Worm (Caenorhabditis elegans) whole organism, L1 larva: Measurements from ENCODE around the gene nhr-39.

Experiments used
- C16A3.4 ChIP-seq: fragments of 150-350 bp; optimal IDR thresholded peaks from 2 replicates; lab custom pipeline; 2014; ENCODE audit warnings: missing biosample characterization, missing genetic modification characterization
- C34B4.2 ChIP-seq: sonication (generic microtip); optimal IDR thresholded peaks from 2 replicates; lab custom pipeline; 2017; ENCODE audit warnings: mild to moderate bottlenecking, missing genetic modification characterization, missing compliant biosample characterization
- blmp-1 ChIP-seq: fragments of 150-350 bp; optimal IDR thresholded peaks from 2 replicates; lab custom pipeline; 2014; ENCODE audit warnings: missing biosample characterization, missing genetic modification characterization
- ceh-8 ChIP-seq: fragments of 200-800 bp; sonication (Bioruptor generic); optimal IDR thresholded peaks from 2 replicates; lab custom pipeline; 2018; ENCODE audit warnings: mild to moderate bottlenecking, missing genetic modification characterization, moderate library complexity, missing compliant biosample characterization
- ceh-82 ChIP-seq, 3 experiments: fragments of 150-350 bp in 1 of 3; sonication (generic microtip) in 2 of 3; optimal IDR thresholded peaks; 2 replicates each; lab custom pipeline; 2014 to 2017; ENCODE audit warnings: missing biosample characterization in 3 of 3, missing genetic modification characterization in 3 of 3
- ceh-88 ChIP-seq: fragments of 200-800 bp; sonication (Bioruptor generic); IDR thresholded peaks from 2 replicates; pipeline ENCODE4 v1.3.6; 2022; ENCODE audit warnings: missing genetic modification characterization, missing compliant biosample characterization
- ceh-90 ChIP-seq: sonication (generic microtip); optimal IDR thresholded peaks from 2 replicates; lab custom pipeline; 2016; ENCODE audit warnings: missing genetic modification characterization, missing compliant biosample characterization
- ces-1 ChIP-seq: fragments of 150-350 bp; optimal IDR thresholded peaks from 2 replicates; lab custom pipeline; 2014; ENCODE audit warnings: missing biosample characterization, missing genetic modification reagents, missing genetic modification characterization
- dsc-1 ChIP-seq: sonication (generic microtip); optimal IDR thresholded peaks from 2 replicates; lab custom pipeline; 2016; ENCODE audit warnings: mild to moderate bottlenecking, missing genetic modification characterization, missing compliant biosample characterization
- efl-1 ChIP-seq, 4 experiments: fragments of 150-350 bp; optimal IDR thresholded peaks in 3 of 4; peaks in 1 of 4; 1 replicate in 1 of 4; 2 replicates in 3 of 4; lab custom pipeline; 2014; ENCODE audit warnings: missing biosample characterization in 2 of 4, missing genetic modification characterization in 2 of 4, missing genetic modification reagents in 2 of 4
- elt-2 ChIP-seq: sonication (generic microtip); optimal IDR thresholded peaks from 2 replicates; lab custom pipeline; 2016; ENCODE audit warnings: missing genetic modification characterization, mild to moderate bottlenecking, inconsistent platforms, missing compliant biosample characterization, missing genetic modification reagents
- elt-3 ChIP-seq, 6 experiments: fragments of 150-350 bp in 1 of 6; sonication (generic microtip); optimal IDR thresholded peaks; 2 replicates each; lab custom pipeline; 2017 to 2018; ENCODE audit warnings: missing biosample characterization in 6 of 6, missing genetic modification characterization in 6 of 6, inconsistent platforms in 1 of 6
- fkh-10 ChIP-seq: sonication (generic microtip); optimal IDR thresholded peaks from 2 replicates; lab custom pipeline; 2017; ENCODE audit warnings: missing biosample characterization, missing genetic modification reagents, missing genetic modification characterization
- fkh-8 ChIP-seq: sonication (generic microtip); optimal IDR thresholded peaks from 2 replicates; lab custom pipeline; 2016; ENCODE audit warnings: mild to moderate bottlenecking, missing genetic modification characterization, missing compliant biosample characterization
- hlh-17 ChIP-seq: fragments of 200-800 bp; sonication (Bioruptor generic); optimal IDR thresholded peaks from 2 replicates; lab custom pipeline; 2018; ENCODE audit warnings: missing genetic modification characterization, mild to moderate bottlenecking, missing compliant biosample characterization, moderate library complexity, borderline replicate concordance
- isw-1 ChIP-seq: fragments of 200-800 bp; sonication (Bioruptor generic); IDR thresholded peaks from 2 replicates; pipeline ENCODE4 v1.3.6; 2022; ENCODE audit warnings: missing genetic modification characterization, missing compliant biosample characterization
- jun-1 ChIP-seq: fragments of 150-350 bp; optimal IDR thresholded peaks from 2 replicates; lab custom pipeline; 2014; ENCODE audit warnings: missing biosample characterization, missing genetic modification reagents, missing genetic modification characterization
- lin-13 ChIP-seq: fragments of 150-350 bp; optimal IDR thresholded peaks from 2 replicates; lab custom pipeline; 2014; ENCODE audit warnings: missing biosample characterization, missing genetic modification reagents, missing genetic modification characterization
- lin-14 ChIP-seq: fragments of 200-800 bp; sonication (Bioruptor generic); optimal IDR thresholded peaks from 2 replicates; lab custom pipeline; 2018; ENCODE audit warnings: mild to moderate bottlenecking, missing genetic modification characterization, moderate library complexity, missing compliant biosample characterization
- lin-35 ChIP-seq, 2 experiments: fragments of 150-350 bp; optimal IDR thresholded peaks; 2 replicates each; lab custom pipeline; 2014; ENCODE audit warnings: missing biosample characterization in 2 of 2, missing genetic modification characterization in 2 of 2, missing genetic modification reagents in 2 of 2
- lin-39 ChIP-seq: fragments of 150-350 bp; optimal IDR thresholded peaks from 2 replicates; lab custom pipeline; 2014; ENCODE audit warnings: missing biosample characterization, missing genetic modification reagents, missing genetic modification characterization
- lir-3 ChIP-seq: sonication (generic microtip); optimal IDR thresholded peaks from 2 replicates; lab custom pipeline; 2016; ENCODE audit warnings: mild to moderate bottlenecking, missing genetic modification characterization, moderate library complexity, missing compliant biosample characterization; ENCODE audit not compliant: poor library complexity
- lsy-2 ChIP-seq, 2 experiments: fragments of 150-350 bp; optimal IDR thresholded peaks; 2 replicates each; lab custom pipeline; 2014; ENCODE audit warnings: missing biosample characterization in 2 of 2, missing genetic modification characterization in 2 of 2
- mab-9 ChIP-seq: fragments of 200-800 bp; sonication (Bioruptor generic); IDR thresholded peaks from 2 replicates; pipeline ENCODE4 v1.3.6; 2022; ENCODE audit warnings: missing genetic modification reagents, missing genetic modification characterization, missing compliant biosample characterization
- mdl-1 ChIP-seq, 2 experiments: fragments of 150-350 bp; optimal IDR thresholded peaks; 2 replicates each; lab custom pipeline; 2014 to 2017; ENCODE audit warnings: missing biosample characterization in 2 of 2, missing genetic modification characterization in 2 of 2, inconsistent platforms in 1 of 2
- mep-1 ChIP-seq: fragments of 150-350 bp; optimal IDR thresholded peaks from 2 replicates; lab custom pipeline; 2014; ENCODE audit warnings: missing biosample characterization, missing genetic modification characterization
- nhr-19 ChIP-seq: fragments of 200-800 bp; sonication (Bioruptor generic); conservative IDR thresholded peaks from 2 replicates; pipeline ENCODE4 v1.3.6; 2022; ENCODE audit warnings: missing genetic modification characterization, missing compliant biosample characterization
- nhr-20 ChIP-seq: sonication (generic microtip); optimal IDR thresholded peaks from 2 replicates; lab custom pipeline; 2016; ENCODE audit warnings: mild to moderate bottlenecking, missing genetic modification characterization, missing compliant biosample characterization
- nhr-28 ChIP-seq: fragments of 150-350 bp; optimal IDR thresholded peaks from 2 replicates; lab custom pipeline; 2014; ENCODE audit warnings: missing biosample characterization, missing genetic modification characterization
- nhr-47 ChIP-seq: sonication (generic microtip); optimal IDR thresholded peaks from 2 replicates; lab custom pipeline; 2016; ENCODE audit warnings: mild to moderate bottlenecking, missing genetic modification characterization, moderate library complexity, missing compliant biosample characterization
- nhr-71 ChIP-seq: sonication (generic microtip); optimal IDR thresholded peaks from 2 replicates; lab custom pipeline; 2016; ENCODE audit warnings: mild to moderate bottlenecking, missing genetic modification characterization, moderate library complexity, missing compliant biosample characterization
- nhr-85 ChIP-seq: sonication (generic microtip); peaks from one replicate; lab custom pipeline; 2016; ENCODE audit warnings: missing genetic modification characterization, inconsistent platforms, missing compliant biosample characterization
- pag-3 ChIP-seq: sonication (generic microtip); optimal IDR thresholded peaks from 2 replicates; lab custom pipeline; 2017; ENCODE audit warnings: missing genetic modification characterization, mild to moderate bottlenecking, missing compliant biosample characterization, antibody characterized with exemption, borderline replicate concordance; ENCODE audit not compliant: insufficient read depth
- pqm-1 ChIP-seq: sonication (generic microtip); optimal IDR thresholded peaks from 3 replicates; lab custom pipeline; 2017; ENCODE audit warnings: missing biosample characterization, missing genetic modification characterization
- skn-1 ChIP-seq: fragments of 150-350 bp; optimal IDR thresholded peaks from 2 replicates; lab custom pipeline; 2014; ENCODE audit warnings: missing biosample characterization, missing genetic modification characterization
- snpc-4 ChIP-seq: fragments of 150-350 bp; optimal IDR thresholded peaks from 2 replicates; lab custom pipeline; 2014; ENCODE audit warnings: missing biosample characterization, missing genetic modification characterization
- sup-37 ChIP-seq: fragments of 200-800 bp; sonication (Bioruptor generic); optimal IDR thresholded peaks from 2 replicates; lab custom pipeline; 2018; ENCODE audit warnings: mild to moderate bottlenecking, missing genetic modification characterization, missing compliant biosample characterization
- tbx-2 ChIP-seq: sonication (generic microtip); optimal IDR thresholded peaks from 2 replicates; lab custom pipeline; 2016; ENCODE audit warnings: missing genetic modification characterization, missing compliant biosample characterization
- unc-86 ChIP-seq: sonication (generic microtip); optimal IDR thresholded peaks from 2 replicates; lab custom pipeline; 2016; ENCODE audit warnings: missing genetic modification characterization, missing compliant biosample characterization
- zag-1 ChIP-seq: fragments of 150-350 bp; optimal IDR thresholded peaks from 2 replicates; lab custom pipeline; 2014; ENCODE audit warnings: missing biosample characterization, missing genetic modification characterization
- zip-4 ChIP-seq: fragments of 200-800 bp; sonication (Bioruptor generic); optimal IDR thresholded peaks from 2 replicates; lab custom pipeline; 2018; ENCODE audit warnings: mild to moderate bottlenecking, missing genetic modification characterization, moderate library complexity, missing compliant biosample characterization
- ztf-4 ChIP-seq: fragments of 150-350 bp; optimal IDR thresholded peaks from 2 replicates; lab custom pipeline; 2014; ENCODE audit warnings: missing biosample characterization, missing genetic modification characterization

The nhr-39 gene

DNA sequence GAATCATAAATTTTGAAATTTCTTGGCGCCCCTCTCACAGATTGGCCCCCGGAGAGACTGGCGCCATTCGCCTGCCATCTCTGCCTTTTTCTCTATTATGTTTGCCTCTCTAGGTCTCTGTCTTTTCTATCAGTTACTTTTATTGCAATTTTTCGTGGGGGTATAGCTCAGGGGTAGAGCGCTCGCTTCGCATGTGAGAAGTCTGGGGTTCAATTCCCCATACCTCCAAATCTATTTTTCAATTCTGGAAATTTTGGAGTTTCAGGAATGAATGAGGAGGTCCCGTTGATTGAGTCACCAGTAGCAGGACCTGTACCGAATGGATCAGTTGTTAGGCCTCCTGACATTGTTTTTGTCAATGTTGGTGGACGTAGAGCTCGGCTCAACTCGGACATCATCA, 14.9 kb downstream of the nhr-39 start, which contains the start of gene kvs-3 (continued):
- peak; percentile 39 for TF ChIP-seq skn-1 (tag; lab: Kevin White, UChicago)
- no peak for TF ChIP-seq ceh-88 (GFP tag; lab: Robert Waterston, UW)
- no peak for TF ChIP-seq isw-1 (GFP tag; lab: Robert Waterston, UW)
- TF ChIP-seq lin-35 (GFP tag; optimal IDR thresholded peaks at IDR 0.05; lab: Kevin White, UChicago): peak in 1 of 2 experiments; percentile 63
- TF ChIP-seq nhr-85 (tag; lab: Kevin White, UChicago): peak; percentile 55
- TF ChIP-seq nhr-47 (tag; lab: Kevin White, UChicago): peak; percentile 55
- peak in 1 of 2 experiments; percentile 51 for TF ChIP-seq mdl-1 (tag; optimal IDR thresholded peaks at IDR 0.05; lab: Kevin White, UChicago)
- peak; percentile 24 for TF ChIP-seq ceh-8
- peak; percentile 15 to 22 for TF ChIP-seq efl-1 (optimal IDR thresholded peaks at IDR 0.05; lab: Kevin White, UChicago)
- TF ChIP-seq efl-1 (GFP tag; optimal IDR thresholded peaks at IDR 0.05 in 1 of 2; lab: Kevin White, UChicago): peak in 1 of 2 experiments; percentile 93
- TF ChIP-seq blmp-1 (tag; lab: Kevin White, UChicago): peak; percentile 6
- peak; percentile 58 for TF ChIP-seq nhr-19 (GFP tag; lab: Robert Waterston, UW)
- TF ChIP-seq zip-4: no peak
- TF ChIP-seq ztf-4: peak; percentile 6
- TF ChIP-seq mab-9 (GFP tag; lab: Robert Waterston, UW): 0 out of 2 replicates have a peak, but pooled peaks have one; percentile 34
- TF ChIP-seq elt-2 (tag; lab: Kevin White, UChicago): peak; percentile 47
- peak; percentile 36 for TF ChIP-seq dsc-1
- TF ChIP-seq nhr-20: peak; percentile 50
- no peak for TF ChIP-seq lir-3 (tag; lab: Kevin White, UChicago)
- TF ChIP-seq snpc-4 (tag; lab: Kevin White, UChicago): no peak
- peak; percentile 59 for TF ChIP-seq nhr-71
- TF ChIP-seq pqm-1: no peak
- peak; percentile 6 to 48 for TF ChIP-seq lsy-2 (tag; optimal IDR thresholded peaks at IDR 0.05; lab: Kevin White, UChicago)

DNA sequence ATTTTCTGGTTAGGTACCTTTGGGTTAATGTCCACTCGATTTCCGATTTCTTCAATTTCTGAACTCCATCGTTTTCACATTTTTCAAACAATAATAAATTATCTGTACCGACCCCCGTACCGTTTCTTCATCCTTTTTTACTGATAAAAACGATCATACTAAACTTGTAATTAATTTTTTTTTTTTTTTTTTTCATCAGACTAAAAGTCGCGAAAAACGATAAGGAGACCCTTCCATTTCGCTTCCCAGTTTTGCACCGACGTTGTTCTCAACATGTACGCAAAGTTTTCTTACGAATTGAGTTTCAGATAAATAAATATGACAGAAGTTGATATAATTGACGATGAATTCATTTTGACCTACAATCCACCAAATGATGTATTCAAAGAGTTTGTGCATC, 18.1 kb downstream of the nhr-39 start, which contains the start of gene F44A2.7:
F44A2.7 (plus strand) TSS at position 301 of the 400 bp plus-strand sequence.
- TF ChIP-seq hlh-17 (GFP tag; lab: Kevin White, UChicago) (no peak), lin-35 (GFP tag; optimal IDR thresholded peaks at IDR 0.05; lab: Kevin White, UChicago) (no peak)

DNA sequence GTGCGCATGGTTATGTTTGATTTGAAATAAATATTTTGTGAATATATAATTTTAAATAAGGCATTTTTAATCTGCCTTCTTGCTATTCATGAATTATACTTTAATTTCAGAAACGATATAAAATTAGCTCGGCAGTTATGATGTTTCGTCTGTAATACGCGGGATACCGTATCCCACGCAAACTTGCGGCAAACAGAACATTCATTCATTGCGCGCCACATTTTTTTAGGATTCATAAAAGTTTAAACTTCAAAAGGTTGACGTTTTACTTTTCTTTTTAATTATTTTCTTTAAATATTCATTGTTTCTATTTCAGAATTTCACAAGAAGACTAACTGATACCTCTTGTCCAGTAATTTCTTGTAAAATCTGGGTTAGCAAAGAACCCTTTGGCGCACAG, 19.8 kb downstream of the nhr-39 start, which contains the start of gene tag-153:
tag-153 (plus strand) TSS at position 200 of the 400 bp plus-strand sequence.
- TF ChIP-seq unc-86 (tag; lab: Kevin White, UChicago) (no peak), lir-3 (tag; lab: Kevin White, UChicago) (no peak), lin-39 (tag; lab: Kevin White, UChicago) (no peak), lin-14 (GFP tag; lab: Kevin White, UChicago) (no peak), jun-1 (tag; lab: Kevin White, UChicago) (no peak), isw-1 (GFP tag; lab: Robert Waterston, UW) (no peak), C34B4.2 (tag; lab: Kevin White, UChicago) (no peak), mdl-1 (tag; optimal IDR thresholded peaks at IDR 0.05; lab: Kevin White, UChicago) (no peak), nhr-28 (no peak), lin-13 (GFP tag; lab: Kevin White, UChicago) (no peak), tbx-2 (no peak), pag-3 (tag; lab: Kevin White, UChicago) (no peak), nhr-19 (GFP tag; lab: Robert Waterston, UW) (no peak), ztf-4 (no peak)

DNA sequence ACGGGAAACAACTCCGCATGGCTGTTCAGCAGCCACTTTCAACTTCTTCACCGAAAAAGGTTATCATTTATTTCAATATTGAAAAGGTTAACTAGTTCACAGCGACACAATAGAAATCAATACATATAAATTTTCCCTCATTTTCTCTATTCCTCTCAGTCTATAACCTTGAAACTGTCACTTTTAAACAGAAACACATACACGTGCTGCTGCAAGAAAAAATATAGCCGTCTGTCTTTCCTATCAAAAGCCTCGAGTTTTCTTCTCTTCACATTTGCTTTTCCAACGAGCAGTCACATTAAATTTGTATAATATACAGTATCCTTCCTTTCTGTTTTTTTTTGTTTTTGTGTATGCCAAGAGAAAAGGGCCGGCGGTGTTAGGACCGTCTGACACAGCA, 21.0 kb downstream of the nhr-39 start:
- no peak for TF ChIP-seq lsy-2 (tag; optimal IDR thresholded peaks at IDR 0.05; lab: Kevin White, UChicago)
- no peak for TF ChIP-seq fkh-8
- TF ChIP-seq lin-35 (GFP tag; optimal IDR thresholded peaks at IDR 0.05; lab: Kevin White, UChicago): peak in 1 of 2 experiments; percentile 11
- no peak for TF ChIP-seq ces-1
- peak; percentile 39 for TF ChIP-seq mep-1
- no peak for TF ChIP-seq C16A3.4 (tag; lab: Kevin White, UChicago)
- no peak for TF ChIP-seq sup-37 (GFP tag; lab: Kevin White, UChicago)
- peak; percentile 35 for TF ChIP-seq lin-14 (GFP tag; lab: Kevin White, UChicago)
- TF ChIP-seq fkh-10 (GFP tag; lab: Kevin White, UChicago): no peak
- TF ChIP-seq blmp-1 (tag; lab: Kevin White, UChicago): peak; percentile 64
- no peak for TF ChIP-seq zag-1 (tag; lab: Kevin White, UChicago)
- peak; percentile 56 for TF ChIP-seq nhr-85 (tag; lab: Kevin White, UChicago)
- no peak for TF ChIP-seq ceh-90 (tag; lab: Kevin White, UChicago)
- TF ChIP-seq elt-3 (tag; optimal IDR thresholded peaks at IDR 0.05; lab: Kevin White, UChicago): peak in 1 of 6 experiments; percentile 2
- TF ChIP-seq nhr-20: peak; percentile 3
- TF ChIP-seq ceh-82 (tag; optimal IDR thresholded peaks at IDR 0.05; lab: Kevin White, UChicago): no peak
- TF ChIP-seq, all 84 proteins: peak for 7
